Worm (Caenorhabditis elegans) whole organism, L1 larva: ENCODE results near the gene riok-3.

ENCODE experiments used
- Y116A8C.19 ChIP-seq: sonication (generic microtip); optimal IDR thresholded peaks from 2 replicates; lab custom pipeline; 2016; ENCODE audit warnings: missing compliant biosample characterization, missing genetic modification characterization, borderline replicate concordance
- aly-2 ChIP-seq: fragments of 150-350 bp; optimal IDR thresholded peaks from 2 replicates; lab custom pipeline; 2014; ENCODE audit warnings: missing biosample characterization, missing genetic modification characterization
- ces-1 ChIP-seq: fragments of 150-350 bp; optimal IDR thresholded peaks from 2 replicates; lab custom pipeline; 2014; ENCODE audit warnings: missing biosample characterization, missing genetic modification reagents, missing genetic modification characterization
- efl-1 ChIP-seq, 4 experiments: fragments of 150-350 bp; optimal IDR thresholded peaks in 3 of 4; peaks in 1 of 4; 1 replicate in 1 of 4; 2 replicates in 3 of 4; lab custom pipeline; 2014; ENCODE audit warnings: missing biosample characterization in 2 of 4, missing genetic modification characterization in 2 of 4, missing genetic modification reagents in 2 of 4
- elt-2 ChIP-seq: sonication (generic microtip); optimal IDR thresholded peaks from 2 replicates; lab custom pipeline; 2016; ENCODE audit warnings: missing genetic modification characterization, mild to moderate bottlenecking, inconsistent platforms, missing compliant biosample characterization, missing genetic modification reagents
- fos-1 ChIP-seq: fragments of 150-350 bp; optimal IDR thresholded peaks from 2 replicates; lab custom pipeline; 2014; ENCODE audit warnings: missing biosample characterization, missing genetic modification characterization
- lin-35 ChIP-seq, 2 experiments: fragments of 150-350 bp; optimal IDR thresholded peaks; 2 replicates each; lab custom pipeline; 2014; ENCODE audit warnings: missing biosample characterization in 2 of 2, missing genetic modification characterization in 2 of 2, missing genetic modification reagents in 2 of 2
- lir-3 ChIP-seq: sonication (generic microtip); optimal IDR thresholded peaks from 2 replicates; lab custom pipeline; 2016; ENCODE audit warnings: mild to moderate bottlenecking, missing genetic modification characterization, moderate library complexity, missing compliant biosample characterization; ENCODE audit not compliant: poor library complexity
- nhr-76 ChIP-seq: sonication (generic microtip); optimal IDR thresholded peaks from 2 replicates; lab custom pipeline; 2017; ENCODE audit warnings: missing biosample characterization, missing genetic modification characterization
- skn-1 ChIP-seq: fragments of 150-350 bp; optimal IDR thresholded peaks from 2 replicates; lab custom pipeline; 2014; ENCODE audit warnings: missing biosample characterization, missing genetic modification characterization
- snpc-4 ChIP-seq: fragments of 150-350 bp; optimal IDR thresholded peaks from 2 replicates; lab custom pipeline; 2014; ENCODE audit warnings: missing biosample characterization, missing genetic modification characterization
- sptf-1 ChIP-seq: fragments of 150-350 bp; optimal IDR thresholded peaks from 2 replicates; lab custom pipeline; 2014; ENCODE audit warnings: missing biosample characterization, missing genetic modification characterization
- tbx-2 ChIP-seq: sonication (generic microtip); optimal IDR thresholded peaks from 2 replicates; lab custom pipeline; 2016; ENCODE audit warnings: missing genetic modification characterization, missing compliant biosample characterization

- TF ChIP-seq lin-35 (GFP tag; optimal IDR thresholded peaks at IDR 0.05; lab: Kevin White, UChicago) (peak in 1 of 2 experiments; percentile 26), skn-1 (no peak), ces-1 (GFP tag; lab: Kevin White, UChicago) (no peak), fos-1 (tag; lab: Kevin White, UChicago) (no peak), efl-1 (optimal IDR thresholded peaks at IDR 0.05; lab: Kevin White, UChicago) (peak; percentile 72 to 89), efl-1 (GFP tag; optimal IDR thresholded peaks at IDR 0.05 in 1 of 2; lab: Kevin White, UChicago) (peak; percentile 64 to 95), lir-3 (no peak), elt-2 (tag; lab: Kevin White, UChicago) (no peak), tbx-2 (tag; lab: Kevin White, UChicago) (no peak), sptf-1 (tag; lab: Kevin White, UChicago) (no peak), snpc-4 (tag; lab: Kevin White, UChicago) (no peak), aly-2 (no peak), Y116A8C.19 (tag; lab: Kevin White, UChicago) (no peak), nhr-76 (tag; lab: Kevin White, UChicago) (no peak)
Measured at ce11 chrIII:9848603-9849002, 43.8 kb upstream of the riok-3 start.
